Fruit fly (Drosophila melanogaster) whole organism, wandering third instar larva: ENCODE measurements around the gene CG14893.

ENCODE experiments used
- Hr83 ChIP-seq: fragments of 200-300 bp; sonication (Bioruptor generic); optimal IDR thresholded peaks from 2 replicates; lab custom pipeline; 2016; ENCODE audit warnings: missing biosample characterization, mild to moderate bottlenecking, missing genetic modification characterization, moderate library complexity; ENCODE audit not compliant: poor library complexity, severe bottlenecking
- h ChIP-seq: fragments of 200-800 bp; sonication (Bioruptor generic); optimal IDR thresholded peaks from 3 replicates; lab custom pipeline; 2016; ENCODE audit warnings: missing biosample characterization, mild to moderate bottlenecking, missing genetic modification characterization
- psq ChIP-seq: fragments of 200-800 bp; sonication (Bioruptor generic); optimal IDR thresholded peaks from 3 replicates; lab custom pipeline; 2017; ENCODE audit warnings: missing biosample characterization, mild to moderate bottlenecking, missing genetic modification characterization, moderate library complexity
- usp ChIP-seq: fragments of >200 bp; optimal IDR thresholded peaks from 2 replicates; lab custom pipeline; 2017; ENCODE audit warnings: missing biosample characterization, missing genetic modification characterization

DNA sequence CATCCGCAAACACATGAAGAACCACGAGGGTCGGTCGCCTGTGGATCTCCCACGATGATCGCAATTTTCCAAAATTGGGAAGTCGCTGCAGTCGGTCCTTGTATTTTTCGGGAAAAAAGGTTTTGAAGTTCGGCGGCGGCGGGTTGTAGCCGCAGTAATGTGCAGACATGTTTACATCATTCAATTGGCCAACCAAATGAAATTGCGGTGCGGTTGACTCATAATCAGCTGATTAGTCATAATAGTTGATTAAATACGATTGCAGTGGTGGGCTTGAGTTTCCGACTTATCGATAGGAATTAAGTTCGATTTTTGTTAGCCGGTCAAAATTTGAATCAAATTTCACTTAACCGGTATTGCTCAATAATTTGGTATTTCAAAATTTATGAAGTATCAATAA, 31.5 kb downstream of the CG14893 start, which contains the start of gene CG14907:
- no peak for TF ChIP-seq usp (GFP tag; lab: Kevin White, UChicago)
- no peak for TF ChIP-seq psq (GFP tag; lab: Kevin White, UChicago)
- TF ChIP-seq h (GFP tag; lab: Kevin White, UChicago), result no peak
- TF ChIP-seq Hr83 (GFP tag; lab: Kevin White, UChicago), result no peak
